Fruit fly (Drosophila melanogaster): ENCODE data around the gene opm.

The opm gene

dm6 chrX:15066374-15067057 is at the start of gene opm, which contains the start of gene dob:
opm (minus strand) TSS chrX:15066432.
dob (plus strand) TSS chrX:15067007.
- peak; percentile 15 for TF ChIP-seq noc (tag; optimal IDR thresholded peaks at IDR 0.05)

dm6 chrX:15111888-15112287 is 45.7 kb upstream of the opm start:
- TF ChIP-seq noc (tag; optimal IDR thresholded peaks at IDR 0.05): no peak

- TF ChIP-seq noc (tag; optimal IDR thresholded peaks at IDR 0.05): no peak
These were observed 29.7 kb upstream of the opm start, which contains the start of gene CG9072 for dm6 chrX:15095942-15096341. CG9072 (minus strand) TSS chrX:15096042.

- TF ChIP-seq noc (tag; optimal IDR thresholded peaks at IDR 0.05): no peak
These were observed 24.9 kb upstream of the opm start for dm6 chrX:15091159-15091558.

- TF ChIP-seq noc (tag; optimal IDR thresholded peaks at IDR 0.05): no peak
These were observed 24.1 kb upstream of the opm start for dm6 chrX:15090371-15090770.

dm6 chrX:15089146-15089698 is 23.0 kb upstream of the opm start, which contains the start of gene Rab3-GEF:
Rab3-GEF (plus strand) TSS chrX:15089682.
- TF ChIP-seq noc (tag; optimal IDR thresholded peaks at IDR 0.05): no peak

dm6 chrX:15085777-15086510 is 19.7 kb upstream of the opm start, which contains the start of the genes CG15027 and Dbct:
CG15027 (minus strand) TSS chrX:15085827.
Dbct (plus strand) TSS chrX:15086125.
- TF ChIP-seq noc (tag; optimal IDR thresholded peaks at IDR 0.05): peak; percentile 82

dm6 chrX:15084580-15085138 is 18.4 kb upstream of the opm start, which contains the start of gene Cox17:
Cox17 (minus strand) TSS chrX:15084699.
- peak; percentile 87 for TF ChIP-seq noc (tag; optimal IDR thresholded peaks at IDR 0.05)

- no peak for TF ChIP-seq noc (tag; optimal IDR thresholded peaks at IDR 0.05)
These were observed 16.4 kb upstream of the opm start, which contains the start of gene CG33178 for dm6 chrX:15082681-15083080. CG33178 (plus strand) TSS chrX:15082827.

dm6 chrX:15080780-15081402 is 14.7 kb upstream of the opm start, which contains the start of gene CG33177:
CG33177 (plus strand) TSS chrX:15081367.
- peak; percentile 39 for TF ChIP-seq noc (tag; optimal IDR thresholded peaks at IDR 0.05)

dm6 chrX:15079945-15080344 is 13.7 kb upstream of the opm start:
- TF ChIP-seq noc (tag; optimal IDR thresholded peaks at IDR 0.05): no peak

dm6 chrX:15079163-15079809 is 13.1 kb upstream of the opm start:
- peak; percentile 59 for TF ChIP-seq noc (tag; optimal IDR thresholded peaks at IDR 0.05)

dm6 chrX:15078394-15078793 is 12.2 kb upstream of the opm start:
- TF ChIP-seq noc (tag; optimal IDR thresholded peaks at IDR 0.05): no peak

- TF ChIP-seq noc (tag; optimal IDR thresholded peaks at IDR 0.05): no peak
These were observed 11.4 kb upstream of the opm start for dm6 chrX:15077576-15078136.

dm6 chrX:15076606-15077005 is 10.4 kb upstream of the opm start:
- no peak for TF ChIP-seq noc (tag; optimal IDR thresholded peaks at IDR 0.05)
